Fruit fly (Drosophila melanogaster): ENCODE data around the gene HGTX.

HGTX gene

DNA sequence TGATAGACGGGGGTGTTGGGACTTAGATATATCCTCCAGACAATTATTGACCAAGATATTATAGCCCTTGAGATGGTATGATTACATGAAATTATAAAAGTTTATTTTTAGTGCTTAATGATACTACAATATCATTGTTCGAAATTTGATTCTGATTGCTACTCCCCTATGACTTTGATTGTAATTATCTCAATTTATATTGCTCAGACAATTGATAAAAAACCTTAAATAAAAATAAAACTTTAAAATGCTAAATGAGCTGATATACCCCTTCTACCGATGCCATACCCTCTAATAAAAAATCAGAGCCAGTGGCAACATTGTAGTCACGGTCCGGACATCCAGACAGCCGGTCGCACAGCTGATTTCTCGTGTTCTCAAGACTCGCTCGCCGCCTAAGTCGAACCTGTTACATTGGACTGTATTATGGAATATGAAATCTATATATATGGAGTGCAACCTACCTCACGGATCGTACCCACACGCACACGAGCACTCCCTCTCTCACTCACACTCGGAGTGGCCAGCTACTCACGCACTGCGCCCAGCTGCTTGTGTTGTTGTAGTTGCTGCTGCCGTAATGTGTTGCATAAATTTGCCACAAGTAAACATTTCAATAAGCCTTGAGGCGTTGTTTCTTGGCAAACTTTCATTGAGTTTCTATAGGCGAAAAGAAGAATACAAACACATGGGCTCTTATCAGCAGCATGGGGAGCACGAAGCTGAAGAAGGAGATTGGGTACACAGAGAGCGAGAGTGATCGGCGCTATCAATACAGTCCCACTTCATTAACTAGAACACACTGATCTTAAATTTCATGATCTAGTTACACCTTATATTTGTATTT lies 13.8 kb upstream of the HGTX start (continued):
- TF ChIP-seq grn (GFP tag; optimal IDR thresholded peaks at IDR 0.05) = no peak
- TF ChIP-seq Pdp1 (GFP tag; optimal IDR thresholded peaks at IDR 0.05) = peak; percentile 34 to 96
- TF ChIP-seq CG8478 (optimal IDR thresholded peaks at IDR 0.05) = no peak
- no peak for TF ChIP-seq ato (GFP tag; IDR thresholded peaks at IDR 0.05; ENCODE audit: partially characterized antibody)
- no peak for TF ChIP-seq sc (optimal IDR thresholded peaks at IDR 0.05)
- no peak for TF ChIP-seq sc (GFP tag; optimal IDR thresholded peaks at IDR 0.05)
- no peak for TF ChIP-seq CG14860 (GFP tag; IDR thresholded peaks at IDR 0.05; ENCODE audit: partially characterized antibody)
- no peak for TF ChIP-seq Bdp1 (GFP tag; optimal IDR thresholded peaks at IDR 0.05)
- TF ChIP-seq ham (GFP tag; IDR thresholded peaks at IDR 0.05) = no peak
- TF ChIP-seq CTCF (GFP tag; optimal IDR thresholded peaks at IDR 0.05) = no peak
- no peak for TF ChIP-seq CG6683 (GFP tag; optimal IDR thresholded peaks at IDR 0.05)
- TF ChIP-seq Ssrp (tag; optimal IDR thresholded peaks at IDR 0.05) = peak; percentile 54
- TF ChIP-seq CG8290 (GFP tag; optimal IDR thresholded peaks at IDR 0.05) = peak; percentile 14
- no peak for TF ChIP-seq CG8290 (tag; optimal IDR thresholded peaks at IDR 0.05)
- TF ChIP-seq Bgb (GFP tag; IDR thresholded peaks at IDR 0.05; ENCODE audit: partially characterized antibody) = no peak
- peak; percentile 30; the same call in 1 of the 2 replicates for TF ChIP-seq vvl (GFP tag; IDR thresholded peaks at IDR 0.05)
- no peak for TF ChIP-seq CG13123 (GFP tag; optimal IDR thresholded peaks at IDR 0.05)
- no peak for TF ChIP-seq odd (GFP tag; optimal IDR thresholded peaks at IDR 0.05)
- TF ChIP-seq nerfin-1 (tag; optimal IDR thresholded peaks at IDR 0.05) = no peak
- TF ChIP-seq MBD-R2 (GFP tag; IDR thresholded peaks at IDR 0.05) = no peak
- no peak for TF ChIP-seq Dref (GFP tag; IDR thresholded peaks at IDR 0.05)
- TF ChIP-seq trh (GFP tag; optimal IDR thresholded peaks at IDR 0.05) = no peak
- TF ChIP-seq HLH54F (GFP tag; optimal IDR thresholded peaks at IDR 0.05) = no peak
- peak; percentile 86; the same call in 3 of the 4 replicates for TF ChIP-seq chinmo (GFP tag; IDR thresholded peaks at IDR 0.05; ENCODE audit: partially characterized antibody)
- peak; percentile 56 for TF ChIP-seq CG15601 (tag; optimal IDR thresholded peaks at IDR 0.05)
- TF ChIP-seq CG8924 (tag; optimal IDR thresholded peaks at IDR 0.05) = peak; percentile 65
- no peak for TF ChIP-seq C15 (GFP tag; IDR thresholded peaks at IDR 0.05)
- peak; percentile 26 for TF ChIP-seq CG15269 (tag; optimal IDR thresholded peaks at IDR 0.05)
- TF ChIP-seq unc-4 (GFP tag; IDR thresholded peaks at IDR 0.05; ENCODE audit: partially characterized antibody) = no peak
- no peak for TF ChIP-seq en (GFP tag; optimal IDR thresholded peaks at IDR 0.05)
- TF ChIP-seq CG17829 (tag; optimal IDR thresholded peaks at IDR 0.05) = peak; percentile 60
- no peak for TF ChIP-seq HLH4C (GFP tag; IDR thresholded peaks at IDR 0.05; ENCODE audit: partially characterized antibody)
- no peak for TF ChIP-seq amos (GFP tag; IDR thresholded peaks at IDR 0.05; ENCODE audit: partially characterized antibody)
- TF ChIP-seq tx (GFP tag; optimal IDR thresholded peaks at IDR 0.05) = no peak
- TF ChIP-seq B-H2 (GFP tag; optimal IDR thresholded peaks at IDR 0.05) = no peak
- TF ChIP-seq kah (GFP tag; optimal IDR thresholded peaks at IDR 0.05) = no peak
- no peak for TF ChIP-seq Doc2 (GFP tag; IDR thresholded peaks at IDR 0.05)
- no peak for TF ChIP-seq hbn (GFP tag; IDR thresholded peaks at IDR 0.05; ENCODE audit: partially characterized antibody)
- no peak for TF ChIP-seq psq (GFP tag; optimal IDR thresholded peaks at IDR 0.05)
- TF ChIP-seq caup (GFP tag; optimal IDR thresholded peaks at IDR 0.05; ENCODE audit: severe bottlenecking) = no peak
- no peak for TF ChIP-seq inv (GFP tag; IDR thresholded peaks at IDR 0.05; ENCODE audit: partially characterized antibody)
- no peak for TF ChIP-seq mirr (GFP tag; optimal IDR thresholded peaks at IDR 0.05)
- TF ChIP-seq CHES-1-like (GFP tag; optimal IDR thresholded peaks at IDR 0.05) = no peak
- TF ChIP-seq insv (GFP tag; optimal IDR thresholded peaks at IDR 0.05) = no peak
- peak; percentile 53; the same call in 1 of the 2 replicates for TF ChIP-seq ara (GFP tag; IDR thresholded peaks at IDR 0.05)
- no peak for TF ChIP-seq usp (GFP tag; optimal IDR thresholded peaks at IDR 0.05)
- peak; percentile 1 for TF ChIP-seq pum (GFP tag; optimal IDR thresholded peaks at IDR 0.05)
- no peak for TF ChIP-seq Camta (GFP tag; optimal IDR thresholded peaks at IDR 0.05)
- TF ChIP-seq h (optimal IDR thresholded peaks at IDR 0.05) = no peak
- 0 out of 2 replicates have a peak, but pooled peaks have one; percentile 33 for TF ChIP-seq Ptx1 (GFP tag; IDR thresholded peaks at IDR 0.05)
